Worm (Caenorhabditis elegans) whole organism, late embryonic: ENCODE measurements around the gene snt-7.

Experiments used
- K09A11.1 ChIP-seq: sonication (generic microtip); optimal IDR thresholded peaks from 2 replicates; lab custom pipeline; 2017; ENCODE audit warnings: antibody characterized with exemption, mild to moderate bottlenecking, missing genetic modification characterization, missing compliant biosample characterization; ENCODE audit not compliant: insufficient read depth
- T23F11.4 ChIP-seq: fragments of 200-800 bp; sonication (Bioruptor generic); optimal IDR thresholded peaks from 2 replicates; lab custom pipeline; 2018; ENCODE audit warnings: mild to moderate bottlenecking, missing genetic modification characterization, missing compliant biosample characterization
- Y22D7AL.16 ChIP-seq: sonication (generic microtip); optimal IDR thresholded peaks from 2 replicates; lab custom pipeline; 2016; ENCODE audit warnings: missing genetic modification characterization, missing compliant biosample characterization
- ceh-19 ChIP-seq: fragments of 200-800 bp; sonication (Bioruptor generic); optimal IDR thresholded peaks from 2 replicates; lab custom pipeline; 2018; ENCODE audit warnings: mild to moderate bottlenecking, missing genetic modification characterization, missing compliant biosample characterization
- ceh-2 ChIP-seq: sonication (generic microtip); optimal IDR thresholded peaks from 2 replicates; lab custom pipeline; 2016; ENCODE audit warnings: missing genotype, missing genetic modification characterization, missing compliant biosample characterization
- ceh-24 ChIP-seq: sonication (generic microtip); optimal IDR thresholded peaks from 2 replicates; lab custom pipeline; 2016; ENCODE audit warnings: mild to moderate bottlenecking, missing genetic modification characterization, missing compliant biosample characterization
- ceh-31 ChIP-seq: sonication (generic microtip); optimal IDR thresholded peaks from 2 replicates; lab custom pipeline; 2016; ENCODE audit warnings: missing genetic modification characterization, missing compliant biosample characterization
- ceh-34 ChIP-seq: sonication (generic microtip); optimal IDR thresholded peaks from 2 replicates; lab custom pipeline; 2016; ENCODE audit warnings: mild to moderate bottlenecking, missing genetic modification characterization, missing compliant biosample characterization
- ceh-48 ChIP-seq: sonication (generic microtip); optimal IDR thresholded peaks from 2 replicates; lab custom pipeline; 2016; ENCODE audit warnings: missing genetic modification characterization, inconsistent platforms, missing compliant biosample characterization
- ceh-6 ChIP-seq: fragments of 200-800 bp; sonication (Bioruptor generic); optimal IDR thresholded peaks from 2 replicates; lab custom pipeline; 2018; ENCODE audit warnings: mild to moderate bottlenecking, missing genetic modification characterization, missing compliant biosample characterization
- che-1 ChIP-seq: sonication (generic microtip); optimal IDR thresholded peaks from 2 replicates; lab custom pipeline; 2016; ENCODE audit warnings: mild to moderate bottlenecking, missing genetic modification characterization, missing compliant biosample characterization
- elt-2 ChIP-seq: sonication (generic microtip); optimal IDR thresholded peaks from 2 replicates; lab custom pipeline; 2016; ENCODE audit warnings: missing genetic modification reagents, missing genetic modification characterization, missing compliant biosample characterization
- fax-1 ChIP-seq: sonication (generic microtip); optimal IDR thresholded peaks from 2 replicates; lab custom pipeline; 2016; ENCODE audit warnings: missing genotype, missing genetic modification characterization, missing compliant biosample characterization
- fkh-6 ChIP-seq: sonication (generic microtip); optimal IDR thresholded peaks from 2 replicates; lab custom pipeline; 2016; ENCODE audit warnings: missing genetic modification characterization, missing compliant biosample characterization
- hlh-30 ChIP-seq: sonication (generic microtip); optimal IDR thresholded peaks from 2 replicates; lab custom pipeline; 2017; ENCODE audit warnings: antibody characterized with exemption, missing genetic modification characterization, missing compliant biosample characterization; ENCODE audit not compliant: insufficient read depth
- hlh-6 ChIP-seq: sonication (generic microtip); optimal IDR thresholded peaks from 2 replicates; lab custom pipeline; 2016; ENCODE audit warnings: missing genotype, missing genetic modification characterization, missing compliant biosample characterization
- lim-6 ChIP-seq: sonication (generic microtip); optimal IDR thresholded peaks from 2 replicates; lab custom pipeline; 2016; ENCODE audit warnings: missing genetic modification characterization, missing compliant biosample characterization
- lin-11 ChIP-seq: fragments of 200-800 bp; sonication (Bioruptor generic); optimal IDR thresholded peaks from 2 replicates; lab custom pipeline; 2018; ENCODE audit warnings: mild to moderate bottlenecking, missing genetic modification characterization, missing compliant biosample characterization
- madf-2 ChIP-seq: sonication (generic microtip); optimal IDR thresholded peaks from 2 replicates; lab custom pipeline; 2017; ENCODE audit warnings: missing genetic modification characterization, missing compliant biosample characterization
- npax-4 ChIP-seq: sonication (generic microtip); optimal IDR thresholded peaks from 2 replicates; lab custom pipeline; 2016; ENCODE audit warnings: missing genetic modification characterization, missing compliant biosample characterization
- pag-3 ChIP-seq: sonication (generic microtip); optimal IDR thresholded peaks from 2 replicates; lab custom pipeline; 2016; ENCODE audit warnings: missing compliant biosample characterization, missing genetic modification characterization, borderline replicate concordance
- pat-9 ChIP-seq: fragments of 200-800 bp; sonication (Bioruptor generic); optimal IDR thresholded peaks from 2 replicates; lab custom pipeline; 2018; ENCODE audit warnings: mild to moderate bottlenecking, missing genetic modification characterization, moderate library complexity, missing compliant biosample characterization
- pax-1 ChIP-seq: fragments of 150-350 bp; optimal IDR thresholded peaks from 2 replicates; lab custom pipeline; 2014; ENCODE audit warnings: missing biosample characterization, missing genetic modification characterization
- pros-1 ChIP-seq: fragments of 150-350 bp; optimal IDR thresholded peaks from 2 replicates; lab custom pipeline; 2014; ENCODE audit warnings: missing biosample characterization, missing genetic modification reagents, missing genetic modification characterization
- rnt-1 ChIP-seq: sonication (generic microtip); optimal IDR thresholded peaks from 2 replicates; lab custom pipeline; 2016; ENCODE audit warnings: missing genetic modification characterization, missing compliant biosample characterization
- sdc-2 ChIP-seq: sonication (generic microtip); optimal IDR thresholded peaks from 2 replicates; lab custom pipeline; 2016; ENCODE audit warnings: missing genotype, missing genetic modification characterization, missing compliant biosample characterization
- sox-2 ChIP-seq: fragments of 200-800 bp; sonication (Bioruptor generic); IDR thresholded peaks from 2 replicates; pipeline ENCODE4 v1.3.6; 2022; ENCODE audit warnings: missing genetic modification reagents, missing genetic modification characterization, missing compliant biosample characterization
- sox-4 ChIP-seq: sonication (generic microtip); optimal IDR thresholded peaks from 2 replicates; lab custom pipeline; 2017; ENCODE audit warnings: mild to moderate bottlenecking, missing genetic modification characterization, inconsistent platforms, missing compliant biosample characterization
- tbx-2 ChIP-seq: sonication (generic microtip); optimal IDR thresholded peaks from 2 replicates; lab custom pipeline; 2016; ENCODE audit warnings: missing genetic modification characterization, missing compliant biosample characterization
- ttx-3 ChIP-seq: sonication (generic microtip); optimal IDR thresholded peaks from 2 replicates; lab custom pipeline; 2016; ENCODE audit warnings: missing genetic modification reagents, missing genetic modification characterization, missing compliant biosample characterization
- unc-3 ChIP-seq, 2 experiments: fragments of 200-800 bp in 1 of 2; sonication (Bioruptor generic) in 1 of 2; sonication (generic microtip) in 1 of 2; conservative IDR thresholded peaks in 1 of 2; optimal IDR thresholded peaks in 1 of 2; 2 replicates each; pipeline versions ENCODE4 v1.3.6 to Lab custom; 2016 to 2022; ENCODE audit warnings: missing compliant biosample characterization in 2 of 2, missing genetic modification characterization in 2 of 2, missing genetic modification reagents in 1 of 2
- unc-42 ChIP-seq: sonication (generic microtip); optimal IDR thresholded peaks from 2 replicates; lab custom pipeline; 2016; ENCODE audit warnings: missing genotype, missing genetic modification characterization, missing compliant biosample characterization
- unc-86 ChIP-seq: sonication (generic microtip); optimal IDR thresholded peaks from 2 replicates; lab custom pipeline; 2016; ENCODE audit warnings: missing genetic modification characterization, missing compliant biosample characterization
- ztf-16 ChIP-seq: sonication (generic microtip); optimal IDR thresholded peaks from 2 replicates; lab custom pipeline; 2017; ENCODE audit warnings: missing genetic modification characterization, missing compliant biosample characterization

The snt-7 gene

DNA sequence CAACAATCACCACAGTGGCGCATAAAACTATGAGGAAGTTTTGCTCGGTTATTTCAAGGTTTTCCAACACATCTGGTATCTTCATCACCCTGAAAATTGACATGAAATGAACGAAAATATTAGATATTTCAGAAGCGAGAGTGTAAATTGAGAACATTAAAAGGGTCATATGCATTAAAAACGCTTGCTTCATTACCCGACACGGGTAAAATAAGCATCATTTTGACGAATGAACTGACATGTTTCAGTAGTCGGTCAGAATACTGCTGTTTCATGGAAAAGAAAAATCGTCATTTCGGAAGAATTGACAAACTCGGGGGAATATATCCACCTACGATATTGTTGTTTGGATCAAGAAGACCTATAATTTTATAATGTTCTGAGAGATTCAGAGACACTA is at the start of gene snt-7:
TSS of gene snt-7 (minus strand) at position 101 of the 400 bp plus-strand sequence.
- TF ChIP-seq elt-2 (no peak), ceh-31 (tag; lab: Kevin White, UChicago) (no peak), ceh-48 (no peak), hlh-6 (tag; lab: Kevin White, UChicago) (no peak), unc-3 (GFP tag; conservative IDR thresholded peaks at IDR 0.05; lab: Robert Waterston, UW) (no peak), unc-3 (tag; optimal IDR thresholded peaks at IDR 0.05; lab: Kevin White, UChicago) (no peak), ceh-19 (GFP tag; lab: Kevin White, UChicago) (no peak), unc-42 (no peak), madf-2 (tag; lab: Kevin White, UChicago) (no peak), ceh-24 (tag; lab: Kevin White, UChicago) (no peak), pax-1 (tag; lab: Kevin White, UChicago) (no peak), pat-9 (no peak), fkh-6 (tag; lab: Kevin White, UChicago) (no peak), K09A11.1 (tag; lab: Kevin White, UChicago) (no peak)

DNA sequence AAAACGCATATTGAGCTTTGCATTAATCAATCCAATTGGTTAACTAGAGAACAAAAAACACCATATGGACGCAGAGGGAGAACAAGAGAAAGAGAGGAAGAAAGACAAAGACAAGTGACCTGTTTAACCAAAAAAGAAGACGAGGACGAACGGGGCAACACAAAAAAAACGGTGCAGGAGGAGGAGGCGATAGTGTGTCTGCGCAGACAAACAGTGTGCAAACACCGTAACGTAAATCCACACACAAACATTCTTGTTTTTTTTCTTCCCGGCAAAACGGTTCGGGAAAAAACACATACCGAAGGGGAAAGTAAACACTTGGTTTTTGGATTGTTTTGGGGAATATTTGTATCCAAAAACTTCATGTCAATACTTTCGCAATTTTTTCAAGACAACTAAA is 47.6 kb upstream of the snt-7 start:
- TF ChIP-seq hlh-6 (tag; lab: Kevin White, UChicago): no peak
- TF ChIP-seq unc-42: no peak
- no peak for TF ChIP-seq pax-1 (tag; lab: Kevin White, UChicago)
- peak; percentile 3 for TF ChIP-seq tbx-2
- TF ChIP-seq lin-11 (tag; lab: Kevin White, UChicago): no peak
- TF ChIP-seq fax-1: no peak
- peak; percentile 25 for TF ChIP-seq hlh-30 (tag; lab: Kevin White, UChicago)
- TF ChIP-seq ceh-2 (tag; lab: Kevin White, UChicago): no peak

DNA sequence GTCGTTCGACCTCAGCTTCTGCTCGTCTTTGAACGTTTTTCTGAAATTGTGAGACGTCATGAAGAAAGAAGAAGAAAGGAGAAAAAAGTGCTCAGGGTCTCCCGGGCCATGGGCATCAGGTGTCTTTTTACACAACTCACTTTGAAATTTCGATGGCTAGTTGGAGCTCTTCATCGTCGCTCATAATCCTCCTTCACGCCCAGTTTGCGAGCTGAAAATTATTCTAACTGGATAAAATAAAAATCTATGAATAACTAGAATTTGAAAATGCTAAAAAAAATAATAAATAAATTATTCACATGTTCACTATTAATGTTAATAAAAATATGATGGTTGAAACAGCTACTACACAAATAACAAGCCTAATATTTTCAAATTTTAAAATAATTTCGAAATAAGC is 47.2 kb upstream of the snt-7 start, which contains the start of gene piki-1:
TSS of gene piki-1 (minus strand) at position 218 of the 400 bp plus-strand sequence.
- TF ChIP-seq rnt-1 (tag; lab: Kevin White, UChicago): no peak
- no peak for TF ChIP-seq pag-3 (tag; lab: Kevin White, UChicago)
- no peak for TF ChIP-seq ttx-3 (tag; lab: Kevin White, UChicago)
- TF ChIP-seq Y22D7AL.16 (tag; lab: Kevin White, UChicago): no peak
- no peak for TF ChIP-seq unc-86 (tag; lab: Kevin White, UChicago)
- no peak for TF ChIP-seq ceh-6 (GFP tag; lab: Kevin White, UChicago)
- TF ChIP-seq sox-4: no peak
- no peak for TF ChIP-seq ceh-34
- no peak for TF ChIP-seq elt-2
- no peak for TF ChIP-seq che-1
- no peak for TF ChIP-seq lim-6 (tag; lab: Kevin White, UChicago)
- no peak for TF ChIP-seq sox-2 (GFP tag; lab: Robert Waterston, UW)

DNA sequence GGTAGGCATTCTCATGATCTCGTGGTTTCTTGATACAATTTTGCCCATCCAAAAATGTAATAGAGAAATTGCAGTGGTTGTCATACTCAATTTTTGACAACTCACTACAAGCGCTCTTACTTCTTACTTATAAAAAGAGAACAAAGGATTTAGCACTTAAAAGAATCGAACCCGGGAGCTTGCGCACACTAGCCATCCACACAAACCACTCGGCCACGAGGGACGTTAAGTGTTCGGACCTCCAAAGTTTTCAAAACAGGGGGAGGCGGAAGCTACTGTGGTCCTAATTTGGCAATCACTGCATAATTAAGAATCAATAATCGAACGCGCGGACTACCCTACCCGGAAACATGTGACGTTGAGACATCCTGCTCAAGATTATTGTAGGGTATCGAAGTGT is 43.8 kb upstream of the snt-7 start:
- no peak for TF ChIP-seq ceh-19 (GFP tag; lab: Kevin White, UChicago)

DNA sequence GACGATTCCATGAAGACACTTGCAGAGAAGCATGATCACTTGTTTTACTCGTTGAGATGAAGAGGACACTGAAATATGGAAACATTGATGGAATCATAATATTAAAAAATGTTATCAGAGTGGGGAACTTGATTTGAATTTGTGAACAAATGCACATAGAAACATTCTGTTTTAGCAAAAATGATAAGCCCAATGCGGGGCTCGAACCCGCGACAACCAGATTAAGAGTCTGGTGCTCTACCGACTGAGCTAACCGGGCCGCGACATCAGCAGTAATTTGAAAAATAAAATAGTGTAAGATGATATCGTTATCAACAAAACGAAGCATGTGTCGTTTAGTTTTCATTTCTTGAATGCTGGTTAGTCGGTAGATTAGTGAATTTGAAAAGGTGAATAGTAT is 42.2 kb upstream of the snt-7 start:
- TF ChIP-seq elt-2 (no peak), pros-1 (tag; lab: Kevin White, UChicago) (no peak), lim-6 (tag; lab: Kevin White, UChicago) (no peak), ztf-16 (no peak), fax-1 (no peak), npax-4 (no peak), ceh-48 (no peak), rnt-1 (tag; lab: Kevin White, UChicago) (no peak), sdc-2 (tag; lab: Kevin White, UChicago) (no peak), T23F11.4 (no peak), ceh-31 (tag; lab: Kevin White, UChicago) (no peak)
